Fruit fly (Drosophila melanogaster) whole organism, adult: ENCODE measurements around the gene RpL9.

Experiments used
- CG12768 ChIP-seq: fragments of 200-800 bp; sonication (Bioruptor generic); optimal IDR thresholded peaks from 2 replicates; lab custom pipeline; 2017; ENCODE audit warnings: missing biosample characterization, missing genetic modification characterization, mild to moderate bottlenecking, moderate library complexity, missing genetic modification reagents
- CG14711 ChIP-seq: fragments of 200-800 bp; sonication (Bioruptor generic); optimal IDR thresholded peaks from 2 replicates; lab custom pipeline; 2018; ENCODE audit warnings: missing biosample characterization, mild to moderate bottlenecking, missing genetic modification characterization, moderate library complexity
- CG7101 ChIP-seq: fragments of 200-800 bp; sonication (Bioruptor generic); optimal IDR thresholded peaks from 2 replicates; lab custom pipeline; 2018; ENCODE audit warnings: missing biosample characterization, mild to moderate bottlenecking, missing genetic modification characterization, moderate library complexity
- Clk ChIP-seq: fragments of 200-800 bp; sonication (Bioruptor generic); optimal IDR thresholded peaks from 2 replicates; lab custom pipeline; 2017; ENCODE audit warnings: missing biosample characterization, missing genetic modification characterization
- Mnt ChIP-seq: fragments of 200-800 bp; sonication (Bioruptor generic); optimal IDR thresholded peaks from 2 replicates; lab custom pipeline; 2016; ENCODE audit warnings: missing biosample characterization, mild to moderate bottlenecking, missing genetic modification characterization
- tj ChIP-seq: fragments of 200-800 bp; sonication (Bioruptor generic); optimal IDR thresholded peaks from 3 replicates; lab custom pipeline; 2017; ENCODE audit warnings: missing biosample characterization, mild to moderate bottlenecking, missing genetic modification characterization, moderate library complexity

DNA sequence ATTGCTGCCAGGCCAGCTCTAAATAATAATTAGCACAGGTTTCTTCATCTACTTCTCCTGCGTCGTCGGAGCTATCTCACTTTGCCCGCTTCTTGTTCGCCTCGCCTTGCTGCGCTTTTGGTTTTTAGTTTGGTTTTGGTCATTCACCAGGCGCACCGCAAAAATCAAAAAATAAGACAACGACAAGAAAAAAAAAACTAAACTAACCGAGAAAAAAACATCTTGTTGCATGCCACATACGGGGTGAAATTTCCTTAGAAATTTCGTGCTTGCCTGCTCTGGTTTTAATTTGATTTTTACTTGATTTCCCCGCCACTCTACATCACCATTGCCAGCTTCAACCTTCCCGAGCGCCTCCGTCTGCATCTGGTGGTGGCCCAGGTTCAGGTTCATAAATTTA, 37.8 kb upstream of the RpL9 start:
- no peak for TF ChIP-seq CG14711 (tag; lab: Kevin White, UChicago)
- no peak for TF ChIP-seq Clk
- no peak for TF ChIP-seq CG7101
- TF ChIP-seq tj (GFP tag; lab: Kevin White, UChicago) = no peak
- TF ChIP-seq CG12768 (GFP tag; lab: Kevin White, UChicago) = no peak
- no peak for TF ChIP-seq Mnt (GFP tag; lab: Kevin White, UChicago)
